Worm (Caenorhabditis elegans): ENCODE results near the gene ndx-3.

ndx-3 gene

DNA sequence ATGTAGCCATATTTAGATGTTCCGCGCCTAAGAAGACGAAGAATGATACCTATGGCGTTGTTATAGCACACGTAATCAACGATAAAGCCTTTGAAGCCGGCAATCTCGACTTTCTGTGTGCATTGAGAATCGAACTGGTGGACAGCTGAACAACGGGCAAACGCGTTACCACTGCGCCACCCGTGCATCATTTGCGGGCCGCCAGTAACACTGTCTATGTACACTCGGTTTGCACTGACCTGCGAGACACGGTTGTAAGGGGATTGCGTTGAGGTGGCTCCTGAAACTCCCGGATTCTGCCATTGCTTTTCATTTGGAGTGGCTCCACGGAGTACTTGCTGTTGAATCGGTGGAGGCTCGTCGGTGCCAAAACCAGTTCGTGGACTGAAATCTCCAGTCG is 11.0 kb upstream of the ndx-3 start (continued):
- TF ChIP-seq dve-1 (tag; optimal IDR thresholded peaks at IDR 0.05) (peak; percentile 49), sox-4 (tag; optimal IDR thresholded peaks at IDR 0.05) (peak; percentile 43), ceh-24 (tag; optimal IDR thresholded peaks at IDR 0.05) (no peak), pqm-1 (tag; optimal IDR thresholded peaks at IDR 0.05) (no peak), npax-4 (tag; optimal IDR thresholded peaks at IDR 0.05) (no peak), ceh-45 (GFP tag; IDR thresholded peaks at IDR 0.05) (no peak), unc-55 (GFP tag; optimal IDR thresholded peaks at IDR 0.05) (no peak), ceh-34 (tag; optimal IDR thresholded peaks at IDR 0.05) (peak; percentile 49), ceh-31 (tag; optimal IDR thresholded peaks at IDR 0.05) (peak; percentile 39), pha-4 (tag; optimal IDR thresholded peaks at IDR 0.05) (no peak), hlh-15 (tag; optimal IDR thresholded peaks at IDR 0.05) (no peak), che-1 (tag; optimal IDR thresholded peaks at IDR 0.05) (peak; percentile 73), ceh-22 (tag; optimal IDR thresholded peaks at IDR 0.05) (peak; percentile 36), fkh-6 (tag; optimal IDR thresholded peaks at IDR 0.05) (peak; percentile 69), ets-4 (tag; optimal IDR thresholded peaks at IDR 0.05) (no peak), nhr-11 (tag; optimal IDR thresholded peaks at IDR 0.05) (no peak), rnt-1 (tag; optimal IDR thresholded peaks at IDR 0.05) (peak; percentile 12), zip-5 (tag; optimal IDR thresholded peaks at IDR 0.05) (peak; percentile 30), tbx-7 (tag; optimal IDR thresholded peaks at IDR 0.05) (no peak), Y22D7AL.16 (tag; optimal IDR thresholded peaks at IDR 0.05) (peak; percentile 67), tbx-2 (tag; optimal IDR thresholded peaks at IDR 0.05) (peak; percentile 81), ahr-1 (tag; optimal IDR thresholded peaks at IDR 0.05) (no peak), unc-3 (GFP tag; conservative IDR thresholded peaks at IDR 0.05) (peak; percentile 33; the same call in 1 of the 2 replicates), unc-3 (tag; optimal IDR thresholded peaks at IDR 0.05) (peak; percentile 28), hlh-30 (tag; optimal IDR thresholded peaks at IDR 0.05; ENCODE audit: insufficient read depth) (peak; percentile 6), ceh-48 (tag; optimal IDR thresholded peaks at IDR 0.05) (peak; percentile 2), T23F11.4 (GFP tag; optimal IDR thresholded peaks at IDR 0.05) (peak; percentile 82), nhr-232 (tag; optimal IDR thresholded peaks at IDR 0.05) (peak; percentile 56)

DNA sequence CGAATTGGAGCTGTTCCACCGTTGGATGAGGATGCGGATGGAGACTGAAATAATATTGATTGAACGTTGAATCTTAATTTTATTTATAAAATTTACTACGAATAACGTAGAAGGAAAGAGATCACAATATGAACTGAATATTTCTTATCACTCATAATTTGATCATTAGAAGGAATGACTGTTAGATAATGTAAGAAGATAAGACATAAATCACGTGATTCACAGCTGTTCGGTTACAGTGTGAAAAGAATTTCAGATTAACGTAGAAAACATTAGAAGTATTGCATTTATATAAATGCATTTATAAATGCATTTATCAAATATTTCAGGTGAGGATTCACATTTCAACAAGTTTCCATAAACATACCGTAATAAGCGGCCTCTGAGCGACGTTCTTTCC is 10.6 kb upstream of the ndx-3 start:
- no peak for TF ChIP-seq dve-1 (tag; optimal IDR thresholded peaks at IDR 0.05)
- TF ChIP-seq ceh-6 (GFP tag; optimal IDR thresholded peaks at IDR 0.05) = no peak
- no peak for TF ChIP-seq pqm-1 (tag; optimal IDR thresholded peaks at IDR 0.05)
- TF ChIP-seq ets-4 (tag; optimal IDR thresholded peaks at IDR 0.05) = no peak
- TF ChIP-seq elt-2 (tag; optimal IDR thresholded peaks at IDR 0.05) = peak; percentile 70
- peak; percentile 16 for TF ChIP-seq hlh-30 (tag; optimal IDR thresholded peaks at IDR 0.05; ENCODE audit: insufficient read depth)
- no peak for TF ChIP-seq F13H6.1 (tag; optimal IDR thresholded peaks at IDR 0.05)
- TF ChIP-seq tbx-2 (tag; optimal IDR thresholded peaks at IDR 0.05) = no peak
- TF ChIP-seq sox-4 (tag; optimal IDR thresholded peaks at IDR 0.05) = no peak

DNA sequence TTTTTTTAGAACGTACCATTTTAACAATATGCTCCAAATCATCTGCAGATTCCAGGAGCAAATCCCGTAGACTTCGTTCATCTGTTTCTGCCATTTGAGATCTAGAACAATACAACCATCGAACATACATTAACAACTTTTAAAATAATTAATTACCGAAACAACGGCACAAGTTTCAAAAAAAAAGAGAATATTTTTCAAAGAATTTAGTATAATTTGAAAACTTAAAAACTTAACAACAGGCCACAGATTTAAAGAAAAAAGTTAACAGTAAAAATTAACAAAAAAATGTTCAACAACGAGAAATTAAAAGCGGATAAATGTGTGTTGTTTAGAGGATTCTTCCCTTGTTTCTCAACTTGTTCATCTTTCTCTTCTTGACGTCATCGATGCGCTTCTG is 9.5 kb upstream of the ndx-3 start, which contains the start of gene mdt-4:
TSS of gene mdt-4 (minus strand) at position 101 of the 400 bp plus-strand sequence.
- no peak for TF ChIP-seq sox-2 (GFP tag; IDR thresholded peaks at IDR 0.05)
- TF ChIP-seq hlh-13 (GFP tag; optimal IDR thresholded peaks at IDR 0.05) = no peak
- no peak for TF ChIP-seq ceh-31 (tag; optimal IDR thresholded peaks at IDR 0.05)
- no peak for TF ChIP-seq ahr-1 (tag; optimal IDR thresholded peaks at IDR 0.05)
- TF ChIP-seq fax-1 (tag; optimal IDR thresholded peaks at IDR 0.05) = no peak
- TF ChIP-seq ceh-2 (tag; optimal IDR thresholded peaks at IDR 0.05) = no peak
- TF ChIP-seq pha-2 (tag; optimal IDR thresholded peaks at IDR 0.05) = no peak
- no peak for TF ChIP-seq ttx-3 (tag; optimal IDR thresholded peaks at IDR 0.05)
- no peak for TF ChIP-seq che-1 (tag; optimal IDR thresholded peaks at IDR 0.05)
- TF ChIP-seq unc-86 (tag; optimal IDR thresholded peaks at IDR 0.05) = no peak
- no peak for TF ChIP-seq ceh-34 (tag; optimal IDR thresholded peaks at IDR 0.05)
- TF ChIP-seq unc-42 (tag; optimal IDR thresholded peaks at IDR 0.05) = no peak

Measured in whole organism, late embryonic.